Fruit fly (Drosophila melanogaster) whole organism, embryonic: ENCODE data around the gene nonC.

Source experiments
- CG10147 ChIP-seq: fragments of 200-800 bp; sonication (Bioruptor generic); optimal IDR thresholded peaks from 2 replicates; lab custom pipeline; 2019; ENCODE audit warnings: missing biosample characterization, mild to moderate bottlenecking, missing genetic modification characterization, moderate library complexity
- CG12236 ChIP-seq: fragments of 200-800 bp; sonication (Bioruptor generic); optimal IDR thresholded peaks from 2 replicates; lab custom pipeline; 2016; ENCODE audit warnings: missing biosample characterization, missing genetic modification characterization
- CG30403 ChIP-seq: fragments of 200-800 bp; sonication (Bioruptor generic); optimal IDR thresholded peaks from 3 replicates; lab custom pipeline; 2016; ENCODE audit warnings: missing biosample characterization, missing genetic modification characterization
- CG32772 ChIP-seq: fragments of 200-800 bp; sonication (Bioruptor generic); IDR thresholded peaks from 2 replicates; pipeline ENCODE4 v1.3.6; 2022; ENCODE audit warnings: missing biosample characterization, missing genetic modification characterization
- CG7987 ChIP-seq: fragments of 200-800 bp; sonication (Bioruptor generic); optimal IDR thresholded peaks from 2 replicates; lab custom pipeline; 2018; ENCODE audit warnings: missing biosample characterization, mild to moderate bottlenecking, missing genetic modification characterization, moderate library complexity
- Doc2 ChIP-seq: fragments of 200-800 bp; sonication (Bioruptor generic); IDR thresholded peaks from 2 replicates; pipeline ENCODE4 v1.3.6; 2022; ENCODE audit warnings: missing biosample characterization, missing genetic modification characterization
- Optix ChIP-seq: fragments of 200-800 bp; sonication (Bioruptor generic); IDR thresholded peaks from 3 replicates; pipeline ENCODE4 v1.3.6; 2022; ENCODE audit warnings: missing biosample characterization, missing genetic modification characterization
- emc ChIP-seq: fragments of 200-800 bp; sonication (Bioruptor generic); optimal IDR thresholded peaks from 2 replicates; lab custom pipeline; 2016; ENCODE audit warnings: missing biosample characterization, missing genetic modification characterization
- h ChIP-seq: fragments of >200 bp; optimal IDR thresholded peaks from 2 replicates; lab custom pipeline; 2017
- oc ChIP-seq: fragments of 200-800 bp; sonication (Bioruptor generic); optimal IDR thresholded peaks from 2 replicates; lab custom pipeline; 2018; ENCODE audit warnings: missing biosample characterization, mild to moderate bottlenecking, missing genetic modification characterization, moderate library complexity
- sima ChIP-seq: fragments of 200-800 bp; sonication (Bioruptor generic); optimal IDR thresholded peaks from 2 replicates; lab custom pipeline; 2016; ENCODE audit warnings: missing biosample characterization, missing genetic modification characterization
- sr ChIP-seq: fragments of 200-800 bp; sonication (Bioruptor generic); IDR thresholded peaks from 3 replicates; pipeline ENCODE4 v1.3.6; 2022; ENCODE audit warnings: missing biosample characterization, missing genetic modification characterization

DNA sequence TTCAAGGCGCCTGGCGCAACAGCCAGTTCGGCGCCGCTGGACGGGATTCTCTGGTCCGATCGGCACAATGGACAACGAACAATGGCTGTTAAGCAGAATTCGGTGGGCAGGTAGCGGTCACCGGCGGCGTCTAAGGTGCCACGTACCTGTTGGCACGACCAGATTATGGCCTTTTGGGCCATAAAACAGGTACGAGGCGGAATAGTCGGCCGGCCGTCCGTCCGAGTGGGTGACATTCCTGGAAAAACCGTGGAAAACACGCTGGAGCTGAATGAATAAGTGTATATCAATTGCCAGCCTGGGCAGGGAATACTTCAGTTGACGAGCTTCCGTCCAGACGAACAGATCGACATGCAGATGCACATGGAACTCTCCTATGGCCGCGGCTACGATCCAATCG, 1.4 kb upstream of the nonC start, which contains the start of gene Atx-1:
- TF ChIP-seq Doc2 (no peak), sima (GFP tag; lab: Kevin White, UChicago) (no peak), CG7987 (no peak), h (lab: Kevin White, UChicago) (no peak), Optix (GFP tag; lab: Robert Waterston, UW) (no peak), CG32772 (GFP tag; lab: Robert Waterston, UW) (no peak), CG12236 (GFP tag; lab: Kevin White, UChicago) (no peak), sr (no peak), CG30403 (no peak), emc (GFP tag; lab: Kevin White, UChicago) (no peak), oc (tag; lab: Kevin White, UChicago) (no peak), CG10147 (GFP tag; lab: Kevin White, UChicago) (no peak)
